Fruit fly (Drosophila melanogaster) whole organism, embryonic: ENCODE results near the gene scyl.

Source experiments
- Antp ChIP-seq: fragments of 200-800 bp; sonication (Bioruptor generic); optimal IDR thresholded peaks from 3 replicates; lab custom pipeline; 2016; ENCODE audit warnings: missing biosample characterization, missing genetic modification characterization
- BEAF-32 ChIP-seq: fragments of 200-800 bp; sonication (Bioruptor generic); optimal IDR thresholded peaks from 3 replicates; lab custom pipeline; 2017; ENCODE audit warnings: missing biosample characterization, missing genetic modification characterization, mild to moderate bottlenecking, moderate library complexity, missing genetic modification reagents
- CG10147 ChIP-seq: fragments of 200-800 bp; sonication (Bioruptor generic); optimal IDR thresholded peaks from 2 replicates; lab custom pipeline; 2019; ENCODE audit warnings: missing biosample characterization, mild to moderate bottlenecking, missing genetic modification characterization, moderate library complexity
- CG12744 ChIP-seq: fragments of 200-800 bp; sonication (Bioruptor generic); optimal IDR thresholded peaks from 2 replicates; lab custom pipeline; 2016; ENCODE audit warnings: missing biosample characterization, missing genetic modification characterization
- CG13296 ChIP-seq: fragments of 200-800 bp; sonication (Bioruptor generic); optimal IDR thresholded peaks from 3 replicates; lab custom pipeline; 2018; ENCODE audit warnings: missing biosample characterization, mild to moderate bottlenecking, missing genetic modification characterization
- CG15269 ChIP-seq: fragments of 200-800 bp; sonication (Bioruptor generic); optimal IDR thresholded peaks from 2 replicates; lab custom pipeline; 2018; ENCODE audit warnings: missing biosample characterization, mild to moderate bottlenecking, missing genetic modification characterization, moderate library complexity
- CG16813 ChIP-seq: fragments of 200-800 bp; sonication (Bioruptor generic); IDR thresholded peaks from 3 replicates; pipeline ENCODE4 v1.3.6; 2022; ENCODE audit warnings: missing biosample characterization, missing genetic modification characterization; ENCODE audit not compliant: partially characterized antibody
- CG17359 ChIP-seq: fragments of 200-800 bp; sonication (Bioruptor generic); optimal IDR thresholded peaks from 3 replicates; lab custom pipeline; 2018; ENCODE audit warnings: missing biosample characterization, mild to moderate bottlenecking, missing genetic modification characterization, moderate library complexity
- CG17385 ChIP-seq: fragments of 200-800 bp; sonication (Bioruptor generic); optimal IDR thresholded peaks from 3 replicates; lab custom pipeline; 2018; ENCODE audit warnings: missing biosample characterization, mild to moderate bottlenecking, missing genetic modification characterization
- CG18619 ChIP-seq: fragments of 200-800 bp; sonication (Bioruptor generic); optimal IDR thresholded peaks from 3 replicates; lab custom pipeline; 2017; ENCODE audit warnings: missing biosample characterization, mild to moderate bottlenecking, missing genetic modification characterization
- CG18764 ChIP-seq: fragments of 200-800 bp; sonication (Bioruptor generic); optimal IDR thresholded peaks from 3 replicates; lab custom pipeline; 2016; ENCODE audit warnings: missing biosample characterization, missing genetic modification characterization
- CG2120 ChIP-seq: fragments of 200-800 bp; sonication (Bioruptor generic); optimal IDR thresholded peaks from 3 replicates; lab custom pipeline; 2016; ENCODE audit warnings: missing biosample characterization, missing genetic modification characterization
- CG2889 ChIP-seq: fragments of 200-800 bp; sonication (Bioruptor generic); IDR thresholded peaks from 3 replicates; pipeline ENCODE4 v1.3.6; 2022; ENCODE audit warnings: missing biosample characterization, missing genetic modification characterization
- CG32532 ChIP-seq: fragments of 200-800 bp; sonication (Bioruptor generic); IDR thresholded peaks from 2 replicates; pipeline ENCODE4 v1.3.6; 2022; ENCODE audit warnings: missing biosample characterization, missing genetic modification characterization
- CG3407 ChIP-seq: fragments of 200-800 bp; sonication (Bioruptor generic); optimal IDR thresholded peaks from 2 replicates; lab custom pipeline; 2018; ENCODE audit warnings: missing biosample characterization, mild to moderate bottlenecking, missing genetic modification characterization
- CG6654 ChIP-seq: fragments of 200-800 bp; sonication (Bioruptor generic); optimal IDR thresholded peaks from 2 replicates; lab custom pipeline; 2017; ENCODE audit warnings: missing biosample characterization, mild to moderate bottlenecking, missing genetic modification characterization
- CG8388 ChIP-seq: fragments of 200-800 bp; sonication (Bioruptor generic); optimal IDR thresholded peaks from 2 replicates; lab custom pipeline; 2019; ENCODE audit warnings: missing biosample characterization, mild to moderate bottlenecking, missing genetic modification characterization, moderate library complexity
- CoRest ChIP-seq: fragments of 200-800 bp; sonication (Bioruptor generic); optimal IDR thresholded peaks from 3 replicates; lab custom pipeline; 2018; ENCODE audit warnings: missing biosample characterization, mild to moderate bottlenecking, missing genetic modification characterization, moderate library complexity
- D19A ChIP-seq: fragments of 200-800 bp; optimal IDR thresholded peaks from 3 replicates; lab custom pipeline; 2019; ENCODE audit warnings: missing biosample characterization, mild to moderate bottlenecking, missing genetic modification characterization, moderate library complexity
- Dek ChIP-seq: fragments of 200-800 bp; sonication (Bioruptor generic); optimal IDR thresholded peaks from 3 replicates; lab custom pipeline; 2019; ENCODE audit warnings: missing biosample characterization, mild to moderate bottlenecking, missing genetic modification characterization, moderate library complexity
- Dip3 ChIP-seq: fragments of 200-800 bp; sonication (Bioruptor generic); optimal IDR thresholded peaks from 3 replicates; lab custom pipeline; 2016; ENCODE audit warnings: missing biosample characterization, missing genetic modification characterization
- Fer3 ChIP-seq: fragments of 200-800 bp; sonication (Bioruptor generic); optimal IDR thresholded peaks from 2 replicates; lab custom pipeline; 2018; ENCODE audit warnings: missing biosample characterization, mild to moderate bottlenecking, missing genetic modification characterization, moderate library complexity
- Hmr ChIP-seq: fragments of 200-800 bp; sonication (Bioruptor generic); optimal IDR thresholded peaks from 3 replicates; lab custom pipeline; 2017; ENCODE audit warnings: mild to moderate bottlenecking, missing biosample characterization, missing genetic modification reagents, missing genetic modification characterization
- Rx ChIP-seq: fragments of 200-800 bp; sonication (Bioruptor generic); IDR thresholded peaks from 2 replicates; pipeline ENCODE4 v1.3.6; 2022; ENCODE audit warnings: missing biosample characterization, missing genetic modification characterization
- Stat92E ChIP-seq, 3 experiments: fragments of >200 bp in 2 of 3; fragments of 200-800 bp in 1 of 3; sonication (Bioruptor generic) in 1 of 3; optimal IDR thresholded peaks; 2 replicates each; lab custom pipeline; 2017 to 2019; ENCODE audit warnings: missing biosample characterization in 3 of 3, missing genetic modification characterization in 3 of 3, mild to moderate bottlenecking in 1 of 3, moderate library complexity in 1 of 3
- Xrp1 ChIP-seq: fragments of 200-800 bp; sonication (Bioruptor generic); IDR thresholded peaks from 2 replicates; pipeline ENCODE4 v1.3.6; 2022; ENCODE audit warnings: missing biosample characterization, missing genetic modification characterization
- abd-A ChIP-seq: fragments of 200-800 bp; sonication (Bioruptor generic); optimal IDR thresholded peaks from 3 replicates; lab custom pipeline; 2019; ENCODE audit warnings: missing biosample characterization, mild to moderate bottlenecking, missing genetic modification characterization, moderate library complexity
- ap ChIP-seq: fragments of 200-800 bp; sonication (Bioruptor generic); IDR thresholded peaks from 2 replicates; pipeline ENCODE4 v1.3.6; 2022; ENCODE audit warnings: missing biosample characterization, missing genetic modification characterization
- bsh ChIP-seq, 2 experiments: fragments of 200-800 bp; sonication (Bioruptor generic); optimal IDR thresholded peaks; 2 replicates each; lab custom pipeline; 2017 to 2018; ENCODE audit warnings: mild to moderate bottlenecking in 2 of 2, missing biosample characterization in 2 of 2, missing genetic modification characterization in 2 of 2, moderate library complexity in 1 of 2
- btn ChIP-seq: fragments of 200-800 bp; sonication (Bioruptor generic); optimal IDR thresholded peaks from 2 replicates; lab custom pipeline; 2016; ENCODE audit warnings: missing biosample characterization, missing genetic modification characterization
- dimm ChIP-seq: fragments of 200-800 bp; sonication (Bioruptor generic); IDR thresholded peaks from 2 replicates; pipeline ENCODE4 v1.3.6; 2022; ENCODE audit warnings: missing biosample characterization, missing genetic modification characterization
- esg ChIP-seq: fragments of 200-800 bp; sonication (Bioruptor generic); conservative IDR thresholded peaks from 2 replicates; pipeline ENCODE4 v1.3.6; 2022; ENCODE audit warnings: missing biosample characterization, missing genetic modification characterization
- fd3F ChIP-seq: fragments of 200-800 bp; sonication (Bioruptor generic); optimal IDR thresholded peaks from 2 replicates; lab custom pipeline; 2018; ENCODE audit warnings: missing biosample characterization, mild to moderate bottlenecking, missing genetic modification characterization, moderate library complexity
- hb ChIP-seq: fragments of 200-800 bp; sonication (Bioruptor generic); IDR thresholded peaks from 3 replicates; pipeline ENCODE4 v1.3.6; 2022; ENCODE audit warnings: missing biosample characterization, missing genetic modification characterization; ENCODE audit not compliant: partially characterized antibody
- hkb ChIP-seq, 2 experiments: fragments of 200-800 bp in 1 of 2; fragments of >200 bp in 1 of 2; sonication (Bioruptor generic) in 1 of 2; IDR thresholded peaks in 1 of 2; optimal IDR thresholded peaks in 1 of 2; 2 replicates each; pipeline versions ENCODE4 v1.3.6 to Lab custom; 2017 to 2022; ENCODE audit warnings: missing biosample characterization in 1 of 2, missing genetic modification characterization in 1 of 2
- ind ChIP-seq: fragments of 200-800 bp; sonication (Bioruptor generic); optimal IDR thresholded peaks from 3 replicates; lab custom pipeline; 2016; ENCODE audit warnings: missing biosample characterization, missing genetic modification characterization
- jing ChIP-seq: fragments of 200-800 bp; sonication (Bioruptor generic); optimal IDR thresholded peaks from 2 replicates; lab custom pipeline; 2018; ENCODE audit warnings: missing biosample characterization, mild to moderate bottlenecking, missing genetic modification characterization
- kay ChIP-seq: fragments of 200-800 bp; sonication (Bioruptor generic); optimal IDR thresholded peaks from 2 replicates; lab custom pipeline; 2016; ENCODE audit warnings: missing biosample characterization, missing genetic modification characterization
- lab ChIP-seq: fragments of 200-800 bp; sonication (Bioruptor generic); optimal IDR thresholded peaks from 3 replicates; lab custom pipeline; 2017; ENCODE audit warnings: missing biosample characterization, missing genetic modification characterization, mild to moderate bottlenecking, moderate library complexity, missing genetic modification reagents
- pan ChIP-seq, 4 experiments: fragments of >200 bp in 3 of 4; fragments of 200-800 bp in 1 of 4; sonication (Bioruptor generic) in 1 of 4; optimal IDR thresholded peaks in 3 of 4; IDR thresholded peaks in 1 of 4; 2 replicates each; pipeline versions ENCODE4 v1.3.6 to Lab custom; 2017 to 2022; ENCODE audit warnings: missing biosample characterization in 2 of 4, missing genetic modification characterization in 2 of 4, mixed read lengths in 1 of 4
- prd ChIP-seq, 3 experiments: fragments of >200 bp in 2 of 3; fragments of 200-800 bp in 1 of 3; sonication (Bioruptor generic) in 1 of 3; optimal IDR thresholded peaks in 2 of 3; IDR thresholded peaks in 1 of 3; 2 replicates in 2 of 3; 3 replicates in 1 of 3; pipeline versions ENCODE4 v1.3.6 to Lab custom; 2017 to 2022; ENCODE audit warnings: missing biosample characterization in 1 of 3, missing genetic modification characterization in 1 of 3
- sens ChIP-seq: fragments of 200-800 bp; sonication (Bioruptor generic); peaks from one replicate; lab custom pipeline; 2016; ENCODE audit warnings: missing biosample characterization, missing genetic modification characterization
- ssp ChIP-seq: fragments of 200-800 bp; sonication (Bioruptor generic); IDR thresholded peaks from 2 replicates; pipeline ENCODE4 v1.3.6; 2022; ENCODE audit warnings: missing biosample characterization, missing genetic modification characterization
- stwl ChIP-seq: fragments of 200-800 bp; sonication (Bioruptor generic); optimal IDR thresholded peaks from 3 replicates; lab custom pipeline; 2018; ENCODE audit warnings: missing biosample characterization, mild to moderate bottlenecking, missing genetic modification characterization, moderate library complexity
- ttk ChIP-seq: fragments of 200-800 bp; sonication (Bioruptor generic); IDR thresholded peaks from 2 replicates; pipeline ENCODE4 v2.1.2; 2022; ENCODE audit warnings: missing biosample characterization, missing genetic modification characterization

The scyl gene

dm6 chr3L:11303414-11304205 lies 51.5 kb downstream of the scyl start (continued):
- TF ChIP-seq Fer3 (peak; percentile 1), CG18764 (GFP tag; lab: Kevin White, UChicago) (no peak), ssp (GFP tag; lab: Robert Waterston, UW) (peak; percentile 31; the same call in 1 of the 2 replicates), kay (peak; percentile 17), CG2889 (0 out of 3 replicates have a peak, but pooled peaks have one; percentile 4), CG17359 (tag; lab: Kevin White, UChicago) (peak; percentile 8), jing (GFP tag; lab: Kevin White, UChicago) (no peak), bsh (GFP tag; optimal IDR thresholded peaks at IDR 0.05; lab: Kevin White, UChicago) (peak in 1 of 2 experiments; percentile 51), CG10147 (peak; percentile 33), CG12744 (GFP tag; lab: Kevin White, UChicago) (no peak), ttk (no peak), hkb (optimal IDR thresholded peaks at IDR 0.05; lab: Kevin White, UChicago) (no peak), hkb (GFP tag; IDR thresholded peaks at IDR 0.05; lab: Robert Waterston, UW) (peak; percentile 50; the same call in 1 of the 2 replicates), hb (0 out of 3 replicates have a peak, but pooled peaks have one; percentile 37), stwl (tag; lab: Kevin White, UChicago) (no peak), Xrp1 (GFP tag; lab: Robert Waterston, UW) (peak; percentile 58), CG6654 (GFP tag; lab: Kevin White, UChicago) (peak; percentile 2), CG15269 (tag; lab: Kevin White, UChicago) (peak; percentile 35), prd (optimal IDR thresholded peaks at IDR 0.05; lab: Kevin White, UChicago) (no peak), prd (GFP tag; IDR thresholded peaks at IDR 0.05; lab: Robert Waterston, UW) (peak; percentile 68), D19A (peak; percentile 42), CG2120 (peak; percentile 66), fd3F (GFP tag; lab: Kevin White, UChicago) (no peak), Antp (GFP tag; lab: Kevin White, UChicago) (peak; percentile 18), CoRest (tag; lab: Kevin White, UChicago) (peak; percentile 52), Dek (tag; lab: Kevin White, UChicago) (peak; percentile 5), BEAF-32 (GFP tag; lab: Kevin White, UChicago) (no peak), Hmr (GFP tag; lab: Kevin White, UChicago) (peak; percentile 36), dimm (GFP tag; lab: Robert Waterston, UW) (no peak), ind (peak; percentile 6), sens (GFP tag; lab: Kevin White, UChicago) (peak; percentile 91), ap (0 out of 2 replicates have a peak, but pooled peaks have one; percentile 5), CG18619 (GFP tag; lab: Kevin White, UChicago) (peak; percentile 30), lab (GFP tag; lab: Kevin White, UChicago) (peak; percentile 65), CG16813 (GFP tag; lab: Robert Waterston, UW) (0 out of 3 replicates have a peak, but pooled peaks have one; percentile 22), abd-A (tag; lab: Kevin White, UChicago) (peak; percentile 85), btn (GFP tag; lab: Kevin White, UChicago) (no peak), pan (optimal IDR thresholded peaks at IDR 0.05; lab: Kevin White, UChicago) (no peak), pan (GFP tag; optimal IDR thresholded peaks at IDR 0.05 in 1 of 2, IDR thresholded peaks at IDR 0.05 in 1 of 2) (peak in 1 of 2 experiments; percentile 55), CG17385 (GFP tag; lab: Kevin White, UChicago) (peak; percentile 18), CG13296 (GFP tag; lab: Kevin White, UChicago) (peak; percentile 2), Dip3 (GFP tag; lab: Kevin White, UChicago) (no peak), CG3407 (GFP tag; lab: Kevin White, UChicago) (peak; percentile 26), Rx (peak; percentile 49), Stat92E (GFP tag; optimal IDR thresholded peaks at IDR 0.05; lab: Kevin White, UChicago) (no peak), CG8388 (GFP tag; lab: Kevin White, UChicago) (peak; percentile 13), CG32532 (GFP tag; lab: Robert Waterston, UW) (peak; percentile 37; the same call in 1 of the 2 replicates), esg (GFP tag; lab: Robert Waterston, UW) (peak; percentile 33; the same call in 1 of the 2 replicates)
